Fruit fly (Drosophila melanogaster): Measurements from ENCODE around the gene AIF.

AIF gene

DNA sequence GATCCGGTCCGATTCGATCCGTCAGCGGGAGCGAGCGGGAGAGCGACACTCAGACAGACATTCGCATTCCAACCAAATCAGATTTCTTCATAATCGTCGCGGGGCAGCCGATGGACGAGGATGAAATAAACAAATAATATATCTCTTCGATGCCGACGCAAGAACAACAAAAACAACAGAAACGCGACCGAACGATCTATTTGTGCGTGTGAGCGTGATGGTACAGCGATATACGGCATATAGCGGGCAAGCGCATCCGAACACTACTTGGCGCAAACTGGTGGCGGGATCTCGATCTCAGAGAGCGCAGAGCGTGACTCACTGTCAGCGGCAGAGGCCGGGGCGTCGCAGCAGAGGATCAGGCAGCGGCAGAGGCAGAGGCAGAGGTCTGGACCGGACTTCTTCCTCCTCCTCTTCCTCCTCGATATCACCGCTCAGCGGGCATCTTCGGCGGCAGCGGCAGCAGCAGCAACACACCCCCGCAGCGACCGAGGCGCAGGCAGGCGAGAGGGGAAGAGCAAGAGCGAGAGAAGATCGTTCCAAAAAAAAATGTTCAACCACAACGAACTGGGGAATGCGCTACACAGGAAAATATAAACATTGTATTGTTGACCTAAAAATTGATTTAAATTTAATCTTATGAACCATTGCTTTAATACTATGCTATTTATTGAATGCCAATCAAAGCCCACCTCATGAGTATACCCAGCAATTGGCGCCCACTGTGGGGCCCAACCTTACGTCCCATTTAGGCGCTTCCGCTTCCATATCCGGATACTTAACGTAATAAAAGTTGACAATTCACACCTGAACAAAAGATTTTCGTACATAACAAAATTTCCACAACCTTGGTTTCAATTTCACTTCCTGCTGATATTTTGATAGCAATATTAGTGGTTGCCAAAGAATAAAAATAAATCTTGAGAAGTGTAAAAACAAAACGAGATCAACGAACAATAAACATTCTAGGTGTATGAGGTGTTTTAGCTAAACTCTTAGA lies 10.0 kb downstream of the AIF start (continued):
- TF ChIP-seq kah (GFP tag; optimal IDR thresholded peaks at IDR 0.05), result no peak
- TF ChIP-seq trem (tag; optimal IDR thresholded peaks at IDR 0.05), result no peak
- no peak for TF ChIP-seq Dref (GFP tag; IDR thresholded peaks at IDR 0.05)
- TF ChIP-seq CkIIα-i1 (GFP tag; IDR thresholded peaks at IDR 0.05), result no peak
- TF ChIP-seq CG30020 (tag; optimal IDR thresholded peaks at IDR 0.05), result no peak
- TF ChIP-seq gce (GFP tag; IDR thresholded peaks at IDR 0.05), result peak; percentile 19; the same call in 1 of the 3 replicates
- peak; percentile 7 for TF ChIP-seq luna (GFP tag; optimal IDR thresholded peaks at IDR 0.05)
- peak; percentile 39; the same call in 1 of the 2 replicates for TF ChIP-seq tna (GFP tag; IDR thresholded peaks at IDR 0.05; ENCODE audit: partially characterized antibody)
- peak; percentile 30 for TF ChIP-seq Dip3 (GFP tag; optimal IDR thresholded peaks at IDR 0.05)
- peak; percentile 20 for TF ChIP-seq twi (tag; optimal IDR thresholded peaks at IDR 0.05)
- no peak for TF ChIP-seq sc (optimal IDR thresholded peaks at IDR 0.05)
- peak; percentile 64 for TF ChIP-seq sc (GFP tag; optimal IDR thresholded peaks at IDR 0.05)
- TF ChIP-seq Hmx (GFP tag; optimal IDR thresholded peaks at IDR 0.05), result peak; percentile 37
- TF ChIP-seq CG17612 (GFP tag; IDR thresholded peaks at IDR 0.05), result no peak
- peak; percentile 65 for TF ChIP-seq grn (GFP tag; optimal IDR thresholded peaks at IDR 0.05)
- TF ChIP-seq CG2120 (GFP tag; optimal IDR thresholded peaks at IDR 0.05), result peak; percentile 65
- peak; percentile 75 for TF ChIP-seq Oli (tag; optimal IDR thresholded peaks at IDR 0.05)
- TF ChIP-seq da (GFP tag; optimal IDR thresholded peaks at IDR 0.05), result no peak
- TF ChIP-seq Ets97D (GFP tag; optimal IDR thresholded peaks at IDR 0.05), result no peak
- TF ChIP-seq slbo (GFP tag; IDR thresholded peaks at IDR 0.05), result peak; percentile 63
- no peak for TF ChIP-seq sima (GFP tag; optimal IDR thresholded peaks at IDR 0.05)
- TF ChIP-seq rib (GFP tag; IDR thresholded peaks at IDR 0.05), result no peak
- no peak for TF ChIP-seq CG7745 (tag; optimal IDR thresholded peaks at IDR 0.05)
- TF ChIP-seq crp (GFP tag; optimal IDR thresholded peaks at IDR 0.05), result no peak
- TF ChIP-seq Atf-2 (GFP tag; optimal IDR thresholded peaks at IDR 0.05), result peak; percentile 58
- TF ChIP-seq exex (tag; optimal IDR thresholded peaks at IDR 0.05), result no peak
- TF ChIP-seq danr (GFP tag; IDR thresholded peaks at IDR 0.05), result no peak
- no peak for TF ChIP-seq her (GFP tag; optimal IDR thresholded peaks at IDR 0.05)
- peak; percentile 29 for TF ChIP-seq HHEX (GFP tag; optimal IDR thresholded peaks at IDR 0.05)
- peak; percentile 54 for TF ChIP-seq CG17385 (GFP tag; optimal IDR thresholded peaks at IDR 0.05)
- TF ChIP-seq gcm2 (GFP tag; optimal IDR thresholded peaks at IDR 0.05), result peak; percentile 30
- TF ChIP-seq dati (GFP tag; IDR thresholded peaks at IDR 0.05), result no peak
- TF ChIP-seq CG12104 (GFP tag; optimal IDR thresholded peaks at IDR 0.05), result peak; percentile 3
- TF ChIP-seq ara (GFP tag; IDR thresholded peaks at IDR 0.05), result no peak
- no peak for TF ChIP-seq CG9817 (tag; optimal IDR thresholded peaks at IDR 0.05)
- peak; percentile 54 for TF ChIP-seq az2 (GFP tag; optimal IDR thresholded peaks at IDR 0.05)
- TF ChIP-seq CG7963 (GFP tag; IDR thresholded peaks at IDR 0.05; ENCODE audit: partially characterized antibody), result no peak
- no peak for TF ChIP-seq Nf-YB (GFP tag; optimal IDR thresholded peaks at IDR 0.05)
- TF ChIP-seq Blimp-1 (GFP tag; optimal IDR thresholded peaks at IDR 0.05), result no peak
- TF ChIP-seq zen (tag; optimal IDR thresholded peaks at IDR 0.05), result no peak
- TF ChIP-seq CG34422 (GFP tag; IDR thresholded peaks at IDR 0.05), result peak; percentile 33; the same call in 1 of the 3 replicates
- no peak for TF ChIP-seq toy (GFP tag; IDR thresholded peaks at IDR 0.05)
- TF ChIP-seq YL-1 (GFP tag; optimal IDR thresholded peaks at IDR 0.05), result no peak
- no peak for TF ChIP-seq cas (GFP tag; IDR thresholded peaks at IDR 0.05)
- TF ChIP-seq Dad (GFP tag; optimal IDR thresholded peaks at IDR 0.05), result no peak
- TF ChIP-seq schlank (tag; optimal IDR thresholded peaks at IDR 0.05), result no peak
- TF ChIP-seq CG10654 (GFP tag; optimal IDR thresholded peaks at IDR 0.05), result no peak
- TF ChIP-seq Dfd (GFP tag; optimal IDR thresholded peaks at IDR 0.05), result no peak
- TF ChIP-seq chif (GFP tag; optimal IDR thresholded peaks at IDR 0.05), result peak; percentile 19 to 62
